Worm (Caenorhabditis elegans): ENCODE data around the gene C14A6.7.

C14A6.7 gene

DNA sequence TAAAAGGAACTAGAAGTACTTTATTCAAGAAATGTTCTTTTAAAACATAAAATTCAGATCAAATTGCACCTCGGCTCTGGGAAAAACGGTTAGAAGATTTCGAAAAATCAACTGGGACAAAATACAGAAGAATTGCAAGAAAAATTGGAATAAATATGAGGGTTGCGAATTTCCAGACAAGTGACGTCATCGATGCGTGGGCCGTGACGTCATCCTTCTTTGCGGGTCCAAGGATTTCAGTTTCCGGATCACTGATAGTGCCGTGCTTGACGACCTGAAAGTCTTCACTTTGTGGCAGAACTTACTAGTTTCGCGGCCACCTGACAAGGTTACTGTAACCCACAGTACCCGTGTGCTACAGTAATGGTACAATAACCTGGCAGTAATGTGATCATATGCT lies 4.7 kb downstream of the C14A6.7 start:
- TF ChIP-seq lin-39 (tag; optimal IDR thresholded peaks at IDR 0.05) (no peak), R02D3.7 (tag; optimal IDR thresholded peaks at IDR 0.05) (no peak), ztf-1 (GFP tag; conservative IDR thresholded peaks at IDR 0.05) (no peak), nhr-6 (tag; optimal IDR thresholded peaks at IDR 0.05) (no peak), elt-3 (tag; optimal IDR thresholded peaks at IDR 0.05) (no peak), sma-3 (GFP tag; optimal IDR thresholded peaks at IDR 0.05) (no peak), crh-2 (tag; optimal IDR thresholded peaks at IDR 0.05) (no peak), snpc-4 (tag; optimal IDR thresholded peaks at IDR 0.05) (no peak), ZK546.5 (tag; optimal IDR thresholded peaks at IDR 0.05) (no peak), unc-55 (GFP tag; optimal IDR thresholded peaks at IDR 0.05) (no peak), blmp-1 (tag; optimal IDR thresholded peaks at IDR 0.05; ENCODE audit: insufficient read depth) (no peak), ztf-4 (tag; optimal IDR thresholded peaks at IDR 0.05) (no peak), zag-1 (tag; optimal IDR thresholded peaks at IDR 0.05) (no peak), peb-1 (tag; optimal IDR thresholded peaks at IDR 0.05) (no peak), ztf-11 (tag; optimal IDR thresholded peaks at IDR 0.05) (no peak), Y55F3AM.14 (GFP tag; optimal IDR thresholded peaks at IDR 0.05) (no peak), nhr-11 (tag; optimal IDR thresholded peaks at IDR 0.05) (no peak), dmd-4 (tag; optimal IDR thresholded peaks at IDR 0.05) (no peak), nhr-10 (tag; optimal IDR thresholded peaks at IDR 0.05) (no peak)

DNA sequence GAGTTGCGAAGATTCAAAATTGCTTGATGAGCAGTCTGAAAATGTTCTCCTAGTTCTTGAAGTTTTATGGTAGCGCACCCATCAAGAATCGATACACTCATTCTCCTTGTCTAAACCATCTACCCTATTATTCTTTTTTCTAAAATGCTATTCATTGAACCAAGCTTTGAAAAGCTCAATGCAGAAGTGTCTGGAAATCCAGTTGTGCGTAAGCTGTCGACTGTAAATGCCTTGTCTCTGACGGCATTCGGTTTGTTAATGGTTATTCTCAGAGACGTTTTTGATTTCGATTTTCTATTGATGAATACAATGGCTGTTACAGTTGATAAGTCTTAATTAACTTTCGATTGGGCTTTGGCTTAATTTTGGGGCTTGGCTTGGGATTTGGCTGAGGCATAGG lies 5.6 kb downstream of the C14A6.7 start, which contains the start of gene C14A6.12:
Gene C14A6.12, minus strand, starts transcription at position 101 of the 400 bp plus-strand sequence.
- TF ChIP-seq nhr-237 (tag; optimal IDR thresholded peaks at IDR 0.05) (no peak), nhr-10 (tag; optimal IDR thresholded peaks at IDR 0.05) (no peak), nhr-6 (tag; optimal IDR thresholded peaks at IDR 0.05) (no peak), nhr-11 (tag; optimal IDR thresholded peaks at IDR 0.05) (no peak), nhr-23 (tag; optimal IDR thresholded peaks at IDR 0.05) (no peak), mab-5 (tag; optimal IDR thresholded peaks at IDR 0.05) (no peak), blmp-1 (tag; optimal IDR thresholded peaks at IDR 0.05; ENCODE audit: insufficient read depth) (no peak), egl-27 (tag; optimal IDR thresholded peaks at IDR 0.05) (no peak), ztf-1 (GFP tag; conservative IDR thresholded peaks at IDR 0.05) (no peak), dmd-4 (tag; optimal IDR thresholded peaks at IDR 0.05) (no peak), elt-3 (tag; optimal IDR thresholded peaks at IDR 0.05) (no peak), alr-1 (tag; optimal IDR thresholded peaks at IDR 0.05) (no peak), mdl-1 (tag; optimal IDR thresholded peaks at IDR 0.05) (no peak)

DNA sequence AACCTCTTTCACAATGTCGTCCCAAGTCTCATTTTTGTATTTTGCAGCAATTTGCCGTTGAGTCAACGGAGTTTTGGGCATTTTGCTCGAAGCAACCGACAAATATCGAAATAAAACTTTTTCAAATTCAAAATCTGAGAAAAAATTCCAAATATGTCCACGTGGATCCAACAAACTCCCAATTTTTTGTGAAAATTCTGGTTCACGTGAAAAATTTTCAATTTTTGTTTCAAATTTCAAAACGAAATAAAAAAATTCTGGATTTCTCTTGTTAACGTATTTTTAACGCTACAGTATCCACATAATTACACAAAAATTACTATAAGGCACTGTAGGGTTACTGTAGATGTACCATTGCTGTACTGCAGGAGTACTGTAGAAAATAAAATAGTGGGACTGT lies 6.9 kb downstream of the C14A6.7 start, which contains the start of gene C14A6.13:
Gene C14A6.13, minus strand, starts transcription at position 101 of the 400 bp plus-strand sequence.
- TF ChIP-seq blmp-1 (tag; optimal IDR thresholded peaks at IDR 0.05; ENCODE audit: insufficient read depth) (no peak), unc-55 (GFP tag; optimal IDR thresholded peaks at IDR 0.05) (no peak), ztf-4 (tag; optimal IDR thresholded peaks at IDR 0.05) (no peak), Y55F3AM.14 (GFP tag; optimal IDR thresholded peaks at IDR 0.05) (no peak), ceh-16 (tag; optimal IDR thresholded peaks at IDR 0.05) (no peak), sem-4 (tag; optimal IDR thresholded peaks at IDR 0.05) (no peak), ztf-1 (GFP tag; conservative IDR thresholded peaks at IDR 0.05) (no peak), nhr-23 (tag; optimal IDR thresholded peaks at IDR 0.05) (no peak), F13H6.1 (tag; optimal IDR thresholded peaks at IDR 0.05) (no peak), fos-1 (tag; optimal IDR thresholded peaks at IDR 0.05) (no peak)

DNA sequence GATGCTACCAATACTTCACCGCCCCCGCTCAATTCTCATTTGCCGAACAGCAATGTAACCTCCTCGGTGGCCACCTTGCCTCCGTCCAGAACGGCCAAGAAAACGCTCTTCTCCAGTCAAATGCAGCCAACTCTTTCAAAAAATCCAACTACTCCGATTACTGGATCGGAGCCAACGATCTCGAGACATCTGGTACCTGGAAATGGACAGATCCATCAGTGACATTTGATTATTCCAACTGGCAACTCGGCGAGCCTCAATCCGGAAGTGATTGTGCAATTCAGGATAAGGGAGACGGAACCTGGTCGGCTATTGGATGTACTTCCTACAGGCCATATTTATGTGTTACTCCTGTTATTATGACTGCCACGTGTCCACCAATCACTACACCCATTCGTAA lies 10.0 kb downstream of the C14A6.7 start:
- TF ChIP-seq lin-13 (GFP tag; optimal IDR thresholded peaks at IDR 0.05) (no peak), nhr-11 (tag; optimal IDR thresholded peaks at IDR 0.05) (no peak)

DNA sequence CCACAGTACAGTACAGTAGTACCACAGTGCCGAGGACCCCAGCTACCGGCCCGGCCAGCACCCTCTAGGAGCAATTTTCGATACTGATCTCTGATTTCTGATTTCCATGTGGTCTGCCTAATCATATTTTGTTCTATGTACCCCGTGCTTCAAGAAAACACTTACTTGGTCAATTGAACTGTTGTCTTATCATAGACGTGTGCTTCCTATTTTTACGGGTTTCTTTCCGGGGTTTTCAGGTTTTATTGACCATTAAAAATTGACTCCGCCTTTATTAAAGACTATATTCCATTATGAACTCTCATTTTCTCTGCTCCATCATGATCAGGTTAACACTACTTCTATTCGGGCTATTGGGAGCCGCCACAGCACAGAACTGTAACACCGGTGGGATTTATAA lies 10.5 kb downstream of the C14A6.7 start, which contains the start of gene clec-48:
Gene clec-48, plus strand, starts transcription at position 320 of the 400 bp plus-strand sequence.
- TF ChIP-seq skn-1 (tag; optimal IDR thresholded peaks at IDR 0.05) (no peak), sma-9 (GFP tag; optimal IDR thresholded peaks at IDR 0.05) (peak; percentile 13), sma-9 (tag; optimal IDR thresholded peaks at IDR 0.05) (no peak), lsy-2 (tag; optimal IDR thresholded peaks at IDR 0.05) (no peak), unc-55 (GFP tag; optimal IDR thresholded peaks at IDR 0.05) (no peak), sem-4 (tag; optimal IDR thresholded peaks at IDR 0.05) (no peak), crh-2 (tag; optimal IDR thresholded peaks at IDR 0.05) (no peak), nhr-77 (tag; optimal IDR thresholded peaks at IDR 0.05) (no peak)
